Worm (Caenorhabditis elegans): ENCODE measurements around the gene rer-1.

ce11 chrII:8812346-8812745 lies 1.2 kb downstream of the rer-1 start:
- TF ChIP-seq xnd-1 (tag; optimal IDR thresholded peaks at IDR 0.05) (no peak), ceh-40 (GFP tag; IDR thresholded peaks at IDR 0.05) (no peak), Y79H2A.3 (GFP tag; conservative IDR thresholded peaks at IDR 0.05) (no peak), ztf-25 (GFP tag; IDR thresholded peaks at IDR 0.05) (no peak)
